Fruit fly (Drosophila melanogaster): Measurements from ENCODE around the gene Hex-t1.

The Hex-t1 gene

dm6 chr3R:26443875-26444511 lies 4.9 kb upstream of the Hex-t1 start (continued):
- no peak for TF ChIP-seq bowl (GFP tag; IDR thresholded peaks at IDR 0.05)
- TF ChIP-seq oc (tag; optimal IDR thresholded peaks at IDR 0.05): no peak
- peak; percentile 6 for TF ChIP-seq CG12219 (GFP tag; optimal IDR thresholded peaks at IDR 0.05)
- no peak for TF ChIP-seq D (optimal IDR thresholded peaks at IDR 0.05)
- TF ChIP-seq D (GFP tag; optimal IDR thresholded peaks at IDR 0.05): peak; percentile 77
- peak; percentile 28 for TF ChIP-seq CG3281 (GFP tag; optimal IDR thresholded peaks at IDR 0.05)
- TF ChIP-seq Sin3A (optimal IDR thresholded peaks at IDR 0.05): no peak
- TF ChIP-seq CG13424 (tag; optimal IDR thresholded peaks at IDR 0.05): peak; percentile 53
- TF ChIP-seq Dad (GFP tag; optimal IDR thresholded peaks at IDR 0.05): no peak
- no peak for TF ChIP-seq slp2 (GFP tag; optimal IDR thresholded peaks at IDR 0.05)
- TF ChIP-seq twi (tag; optimal IDR thresholded peaks at IDR 0.05): no peak
- TF ChIP-seq exex (tag; optimal IDR thresholded peaks at IDR 0.05): no peak
- peak; percentile 89 for TF ChIP-seq nmo (GFP tag; optimal IDR thresholded peaks at IDR 0.05)
- peak; percentile 30 for TF ChIP-seq CG12299 (tag; optimal IDR thresholded peaks at IDR 0.05)
- TF ChIP-seq ci (GFP tag; IDR thresholded peaks at IDR 0.05): 0 out of 3 replicates have a peak, but pooled peaks have one; percentile 20
- no peak for TF ChIP-seq CG3847 (GFP tag; IDR thresholded peaks at IDR 0.05)
- TF ChIP-seq CG10267 (tag; optimal IDR thresholded peaks at IDR 0.05): peak; percentile 67
- TF ChIP-seq CG18619 (GFP tag; optimal IDR thresholded peaks at IDR 0.05): no peak
- TF ChIP-seq CG10654 (GFP tag; optimal IDR thresholded peaks at IDR 0.05): peak; percentile 19
- no peak for TF ChIP-seq CG14014 (GFP tag; IDR thresholded peaks at IDR 0.05)
- peak; percentile 3 for TF ChIP-seq sd (tag; optimal IDR thresholded peaks at IDR 0.05)
- peak; percentile 72 for TF ChIP-seq CG7839 (tag; optimal IDR thresholded peaks at IDR 0.05)
- TF ChIP-seq dmrt99B (tag; optimal IDR thresholded peaks at IDR 0.05): peak; percentile 77
- TF ChIP-seq toy (GFP tag; IDR thresholded peaks at IDR 0.05): no peak
- no peak for TF ChIP-seq hth (optimal IDR thresholded peaks at IDR 0.05)
- no peak for TF ChIP-seq lilli (GFP tag; optimal IDR thresholded peaks at IDR 0.05)
- 0 out of 2 replicates have a peak, but pooled peaks have one; percentile 26 for TF ChIP-seq onecut (GFP tag; IDR thresholded peaks at IDR 0.05)
- TF ChIP-seq CG11723 (GFP tag; optimal IDR thresholded peaks at IDR 0.05): peak; percentile 52
- no peak for TF ChIP-seq CG34224 (GFP tag; IDR thresholded peaks at IDR 0.05; ENCODE audit: partially characterized antibody)
- no peak for TF ChIP-seq Antp (GFP tag; optimal IDR thresholded peaks at IDR 0.05)
- TF ChIP-seq HmgZ (tag; optimal IDR thresholded peaks at IDR 0.05): no peak
- TF ChIP-seq kah (GFP tag; optimal IDR thresholded peaks at IDR 0.05): peak; percentile 24
- no peak for TF ChIP-seq btn (GFP tag; optimal IDR thresholded peaks at IDR 0.05)
- 0 out of 3 replicates have a peak, but pooled peaks have one; percentile 38 for TF ChIP-seq ken (GFP tag; IDR thresholded peaks at IDR 0.05)
- no peak for TF ChIP-seq wdn (GFP tag; IDR thresholded peaks at IDR 0.05)
- peak; percentile 74 for TF ChIP-seq nerfin-1 (tag; optimal IDR thresholded peaks at IDR 0.05)
- no peak for TF ChIP-seq CG3065 (GFP tag; optimal IDR thresholded peaks at IDR 0.05)
- TF ChIP-seq rib (GFP tag; IDR thresholded peaks at IDR 0.05): no peak
- TF ChIP-seq CG2129 (GFP tag; IDR thresholded peaks at IDR 0.05; ENCODE audit: partially characterized antibody): no peak
- peak; percentile 49 for TF ChIP-seq Fer3 (tag; optimal IDR thresholded peaks at IDR 0.05)
- no peak for TF ChIP-seq dati (GFP tag; IDR thresholded peaks at IDR 0.05)
- no peak for TF ChIP-seq ftz-f1 (GFP tag; optimal IDR thresholded peaks at IDR 0.05)
- TF ChIP-seq CG33557 (GFP tag; optimal IDR thresholded peaks at IDR 0.05): no peak
- TF ChIP-seq CG13775 (GFP tag; optimal IDR thresholded peaks at IDR 0.05): peak; percentile 8
- 0 out of 2 replicates have a peak, but pooled peaks have one; percentile 31 for TF ChIP-seq danr (GFP tag; IDR thresholded peaks at IDR 0.05)
- TF ChIP-seq sob (GFP tag; IDR thresholded peaks at IDR 0.05): no peak
- TF ChIP-seq ase (GFP tag; IDR thresholded peaks at IDR 0.05): no peak
- no peak for TF ChIP-seq lbe (GFP tag; optimal IDR thresholded peaks at IDR 0.05)
- TF ChIP-seq CG12071 (GFP tag; optimal IDR thresholded peaks at IDR 0.05): no peak
- no peak for TF ChIP-seq CG32767 (GFP tag; IDR thresholded peaks at IDR 0.05)
- no peak for TF ChIP-seq pita (GFP tag; optimal IDR thresholded peaks at IDR 0.05)
- no peak for TF ChIP-seq Hr39 (optimal IDR thresholded peaks at IDR 0.05)

Measured in whole organism, embryonic.